Worm (Caenorhabditis elegans) whole organism, young adult: ENCODE results near the gene W04G3.5.

ENCODE experiments used
- B0035.1 ChIP-seq: sonication (generic microtip); optimal IDR thresholded peaks from 2 replicates; lab custom pipeline; 2016; ENCODE audit warnings: missing genetic modification characterization, mild to moderate bottlenecking, missing compliant biosample characterization, missing genotype, missing genetic modification reagents
- F23B12.7 ChIP-seq: sonication (generic microtip); optimal IDR thresholded peaks from 2 replicates; lab custom pipeline; 2017; ENCODE audit warnings: missing genetic modification characterization, mild to moderate bottlenecking, missing compliant biosample characterization, antibody characterized with exemption, moderate library complexity; ENCODE audit not compliant: insufficient read depth
- F37B4.10 ChIP-seq: fragments of 200-800 bp; sonication (Bioruptor generic); IDR thresholded peaks from 2 replicates; pipeline ENCODE4 v1.3.6; 2022; ENCODE audit warnings: missing genetic modification characterization, missing compliant biosample characterization
- F49E8.2 ChIP-seq: sonication (generic microtip); optimal IDR thresholded peaks from 3 replicates; lab custom pipeline; 2017; ENCODE audit warnings: missing genetic modification characterization, mild to moderate bottlenecking, missing compliant biosample characterization, antibody characterized with exemption, moderate library complexity; ENCODE audit not compliant: insufficient read depth
- F57A8.1 ChIP-seq: fragments of 200-800 bp; sonication (Bioruptor generic); optimal IDR thresholded peaks from 2 replicates; lab custom pipeline; 2018; ENCODE audit warnings: mild to moderate bottlenecking, missing genetic modification characterization, moderate library complexity, missing compliant biosample characterization
- K12H6.12 ChIP-seq: fragments of 200-800 bp; sonication (Bioruptor generic); optimal IDR thresholded peaks from 2 replicates; lab custom pipeline; 2018; ENCODE audit warnings: mild to moderate bottlenecking, missing genetic modification characterization, missing compliant biosample characterization
- Y53F4B.3 ChIP-seq: fragments of 200-800 bp; sonication (Bioruptor generic); IDR thresholded peaks from 2 replicates; pipeline ENCODE4 v1.3.6; 2022; ENCODE audit warnings: missing genetic modification reagents, missing genetic modification characterization, missing compliant biosample characterization
- Y79H2A.3 ChIP-seq: fragments of 200-800 bp; sonication (Bioruptor generic); conservative IDR thresholded peaks from 2 replicates; pipeline ENCODE4 v1.3.6; 2022; ENCODE audit warnings: missing genetic modification reagents, missing genetic modification characterization, missing compliant biosample characterization
- ZK185.1 ChIP-seq: sonication (generic microtip); optimal IDR thresholded peaks from 2 replicates; lab custom pipeline; 2016; ENCODE audit warnings: mild to moderate bottlenecking, missing genetic modification characterization, missing compliant biosample characterization; ENCODE audit not compliant: poor library complexity, severe bottlenecking
- aptf-2 ChIP-seq: fragments of 200-800 bp; sonication (Bioruptor generic); conservative IDR thresholded peaks from 2 replicates; pipeline ENCODE4 v1.3.6; 2022; ENCODE audit warnings: missing genetic modification reagents, missing genetic modification characterization, missing compliant biosample characterization
- aptf-3 ChIP-seq: fragments of 200-800 bp; sonication (Bioruptor generic); IDR thresholded peaks from 2 replicates; pipeline ENCODE4 v1.3.6; 2022; ENCODE audit warnings: missing genetic modification characterization, missing compliant biosample characterization
- athp-1 ChIP-seq: sonication (generic microtip); optimal IDR thresholded peaks from 2 replicates; lab custom pipeline; 2017; ENCODE audit warnings: mild to moderate bottlenecking, missing genetic modification characterization, missing compliant biosample characterization
- attf-3 ChIP-seq: fragments of 200-800 bp; sonication (Bioruptor generic); conservative IDR thresholded peaks from 2 replicates; pipeline ENCODE4 v1.3.6; 2022; ENCODE audit warnings: missing genetic modification reagents, missing genetic modification characterization, missing compliant biosample characterization
- bed-1 ChIP-seq: fragments of 200-800 bp; sonication (Bioruptor generic); IDR thresholded peaks from 2 replicates; pipeline ENCODE4 v1.3.6; 2022; ENCODE audit warnings: missing genetic modification reagents, missing genetic modification characterization, missing compliant biosample characterization
- bed-2 ChIP-seq: fragments of 200-800 bp; sonication (Bioruptor generic); IDR thresholded peaks from 2 replicates; pipeline ENCODE4 v1.3.6; 2022; ENCODE audit warnings: missing genetic modification reagents, missing genetic modification characterization, missing compliant biosample characterization
- cebp-2 ChIP-seq: fragments of 200-800 bp; sonication (Bioruptor generic); IDR thresholded peaks from 2 replicates; pipeline ENCODE4 v1.3.6; 2022; ENCODE audit warnings: missing genetic modification characterization, missing compliant biosample characterization
- ceh-91 ChIP-seq: fragments of 200-800 bp; sonication (Bioruptor generic); IDR thresholded peaks from 2 replicates; pipeline ENCODE4 v1.3.6; 2022; ENCODE audit warnings: missing genetic modification reagents, missing genetic modification characterization, missing compliant biosample characterization
- fkh-3 ChIP-seq: sonication (generic microtip); optimal IDR thresholded peaks from 2 replicates; lab custom pipeline; 2016; ENCODE audit warnings: mild to moderate bottlenecking, missing genetic modification characterization, missing compliant biosample characterization
- gei-17 ChIP-seq: fragments of 200-800 bp; sonication (Bioruptor generic); optimal IDR thresholded peaks from 2 replicates; lab custom pipeline; 2018; ENCODE audit warnings: mild to moderate bottlenecking, missing genetic modification characterization, missing compliant biosample characterization
- hlh-26 ChIP-seq: fragments of 200-800 bp; sonication (Bioruptor generic); conservative IDR thresholded peaks from 2 replicates; pipeline ENCODE4 v1.3.6; 2022; ENCODE audit warnings: missing genetic modification reagents, missing genetic modification characterization, missing compliant biosample characterization
- hmg-20 ChIP-seq: fragments of 200-800 bp; sonication (Bioruptor generic); IDR thresholded peaks from 2 replicates; pipeline ENCODE4 v1.3.6; 2022; ENCODE audit warnings: missing genetic modification reagents, missing genetic modification characterization, missing compliant biosample characterization
- hrde-1 ChIP-seq: sonication (generic microtip); optimal IDR thresholded peaks from 2 replicates; lab custom pipeline; 2016; ENCODE audit warnings: missing genetic modification characterization, mild to moderate bottlenecking, missing compliant biosample characterization, moderate library complexity, missing genotype, missing genetic modification reagents, borderline replicate concordance
- let-526 ChIP-seq: fragments of 200-800 bp; sonication (Bioruptor generic); IDR thresholded peaks from 2 replicates; pipeline ENCODE4 v1.3.6; 2022; ENCODE audit warnings: missing genetic modification reagents, missing genetic modification characterization, missing compliant biosample characterization
- lin-26 ChIP-seq: fragments of 200-800 bp; sonication (Bioruptor generic); IDR thresholded peaks from 2 replicates; pipeline ENCODE4 v1.3.6; 2022; ENCODE audit warnings: missing genetic modification reagents, missing genetic modification characterization, missing compliant biosample characterization
- lin-35 ChIP-seq, 3 experiments: fragments of 150-350 bp in 2 of 3; sonication (generic microtip) in 1 of 3; optimal IDR thresholded peaks; 2 replicates each; lab custom pipeline; 2014 to 2018; ENCODE audit warnings: missing biosample characterization in 3 of 3, missing genetic modification characterization in 3 of 3, missing genetic modification reagents in 3 of 3
- lin-40 ChIP-seq: sonication (generic microtip); optimal IDR thresholded peaks from 2 replicates; lab custom pipeline; 2016; ENCODE audit warnings: missing genetic modification characterization, mild to moderate bottlenecking, missing compliant biosample characterization, missing genotype, missing genetic modification reagents
- madf-10 ChIP-seq: sonication (generic microtip); optimal IDR thresholded peaks from 2 replicates; lab custom pipeline; 2016; ENCODE audit warnings: mild to moderate bottlenecking, missing genetic modification characterization, missing compliant biosample characterization
- madf-6 ChIP-seq: fragments of 200-800 bp; sonication (Bioruptor generic); IDR thresholded peaks from 2 replicates; pipeline ENCODE4 v1.3.6; 2022; ENCODE audit warnings: missing genetic modification reagents, missing genetic modification characterization, missing compliant biosample characterization
- madf-8 ChIP-seq: fragments of 200-800 bp; sonication (Bioruptor generic); conservative IDR thresholded peaks from 2 replicates; pipeline ENCODE4 v1.3.6; 2022; ENCODE audit warnings: missing genetic modification reagents, missing genetic modification characterization, missing compliant biosample characterization
- mes-4 ChIP-seq: sonication (generic microtip); optimal IDR thresholded peaks from 2 replicates; lab custom pipeline; 2016; ENCODE audit warnings: missing genotype, missing genetic modification characterization, missing compliant biosample characterization
- nfya-1 ChIP-seq: sonication (generic microtip); optimal IDR thresholded peaks from 2 replicates; lab custom pipeline; 2017; ENCODE audit warnings: antibody characterized with exemption, missing compliant biosample characterization, missing genetic modification characterization, borderline replicate concordance; ENCODE audit not compliant: insufficient read depth
- nhr-27 ChIP-seq: fragments of 200-800 bp; sonication (Bioruptor generic); optimal IDR thresholded peaks from 2 replicates; lab custom pipeline; 2018; ENCODE audit warnings: mild to moderate bottlenecking, missing genetic modification characterization, moderate library complexity, missing compliant biosample characterization
- rec-8 ChIP-seq, 2 experiments: sonication (generic microtip); optimal IDR thresholded peaks; 2 replicates each; lab custom pipeline; 2016; ENCODE audit warnings: mild to moderate bottlenecking in 2 of 2, missing genetic modification characterization in 2 of 2, missing genetic modification reagents in 2 of 2, missing genotype in 2 of 2, missing biosample characterization in 1 of 2, missing compliant biosample characterization in 1 of 2, moderate library complexity in 1 of 2
- repo-1 ChIP-seq: sonication (generic microtip); optimal IDR thresholded peaks from 2 replicates; lab custom pipeline; 2017; ENCODE audit warnings: mild to moderate bottlenecking, missing genetic modification characterization, missing compliant biosample characterization
- rpc-1 ChIP-seq, 2 experiments: fragments of 150-350 bp in 1 of 2; sonication (generic microtip) in 1 of 2; optimal IDR thresholded peaks; 2 replicates each; lab custom pipeline; 2014 to 2018; ENCODE audit warnings: missing biosample characterization in 1 of 2, missing genetic modification characterization in 1 of 2, missing genetic modification reagents in 1 of 2, missing genotype in 1 of 2
- sea-2 ChIP-seq: fragments of 200-800 bp; sonication (Bioruptor generic); IDR thresholded peaks from 2 replicates; pipeline ENCODE4 v1.3.6; 2022; ENCODE audit warnings: missing genetic modification characterization, missing compliant biosample characterization
- somi-1 ChIP-seq: fragments of 200-800 bp; sonication (Bioruptor generic); optimal IDR thresholded peaks from 2 replicates; lab custom pipeline; 2018; ENCODE audit warnings: mild to moderate bottlenecking, missing genetic modification characterization, missing compliant biosample characterization
- sptf-2 ChIP-seq: fragments of 200-800 bp; sonication (Bioruptor generic); optimal IDR thresholded peaks from 2 replicates; lab custom pipeline; 2018; ENCODE audit warnings: mild to moderate bottlenecking, missing genetic modification characterization, missing compliant biosample characterization
- xnd-1 ChIP-seq: sonication (generic microtip); optimal IDR thresholded peaks from 2 replicates; lab custom pipeline; 2016; ENCODE audit warnings: missing genotype, missing genetic modification reagents, missing genetic modification characterization, missing compliant biosample characterization
- zim-3 ChIP-seq: sonication (generic microtip); optimal IDR thresholded peaks from 2 replicates; lab custom pipeline; 2017; ENCODE audit warnings: mild to moderate bottlenecking, missing genetic modification characterization, moderate library complexity, missing compliant biosample characterization
- ztf-3 ChIP-seq: fragments of 200-800 bp; sonication (Bioruptor generic); optimal IDR thresholded peaks from 2 replicates; lab custom pipeline; 2018; ENCODE audit warnings: mild to moderate bottlenecking, missing genetic modification characterization, missing compliant biosample characterization
- ztf-6 ChIP-seq: fragments of 200-800 bp; sonication (Bioruptor generic); IDR thresholded peaks from 2 replicates; pipeline ENCODE4 v1.3.6; 2022; ENCODE audit warnings: missing genetic modification reagents, missing genetic modification characterization, missing compliant biosample characterization

W04G3.5 gene

ce11 chrX:11031047-11031695, 42.3 kb upstream of the W04G3.5 start (continued):
- TF ChIP-seq rpc-1 (optimal IDR thresholded peaks at IDR 0.05; lab: Kevin White, UChicago) (no peak), rpc-1 (tag; optimal IDR thresholded peaks at IDR 0.05; lab: Kevin White, UChicago) (no peak), ztf-3 (no peak), F49E8.2 (tag; lab: Kevin White, UChicago) (no peak), aptf-3 (GFP tag; lab: Robert Waterston, UW) (no peak), F37B4.10 (GFP tag; lab: Robert Waterston, UW) (0 out of 2 replicates have a peak, but pooled peaks have one; percentile 22), bed-1 (GFP tag; lab: Robert Waterston, UW) (no peak), nhr-27 (tag; lab: Kevin White, UChicago) (peak; percentile 22), hlh-26 (GFP tag; lab: Robert Waterston, UW) (no peak), lin-35 (GFP tag; optimal IDR thresholded peaks at IDR 0.05; lab: Kevin White, UChicago) (peak in 1 of 3 experiments; percentile 64), lin-40 (peak; percentile 94), madf-8 (GFP tag; lab: Robert Waterston, UW) (no peak), aptf-2 (GFP tag; lab: Robert Waterston, UW) (no peak), somi-1 (GFP tag; lab: Kevin White, UChicago) (peak; percentile 52), repo-1 (peak; percentile 68), F23B12.7 (no peak), ztf-6 (GFP tag; lab: Robert Waterston, UW) (no peak), zim-3 (tag; lab: Kevin White, UChicago) (no peak), madf-6 (no peak), bed-2 (GFP tag; lab: Robert Waterston, UW) (no peak), let-526 (GFP tag; lab: Robert Waterston, UW) (no peak; the same call in 1 of the 2 replicates), lin-26 (GFP tag; lab: Robert Waterston, UW) (0 out of 2 replicates have a peak, but pooled peaks have one; percentile 45), madf-10 (peak; percentile 62), rec-8 (tag; optimal IDR thresholded peaks at IDR 0.05; lab: Kevin White, UChicago) (peak in 1 of 2 experiments; percentile 52), hrde-1 (no peak), mes-4 (tag; lab: Kevin White, UChicago) (no peak), B0035.1 (tag; lab: Kevin White, UChicago) (peak; percentile 54), sptf-2 (GFP tag; lab: Kevin White, UChicago) (no peak), hmg-20 (GFP tag; lab: Robert Waterston, UW) (peak; percentile 31), F57A8.1 (GFP tag; lab: Kevin White, UChicago) (peak; percentile 9), nfya-1 (tag; lab: Kevin White, UChicago) (no peak), K12H6.12 (tag; lab: Kevin White, UChicago) (peak; percentile 97), athp-1 (tag; lab: Kevin White, UChicago) (peak; percentile 38), ceh-91 (GFP tag; lab: Robert Waterston, UW) (no peak), ZK185.1 (tag; lab: Kevin White, UChicago) (peak; percentile 72), attf-3 (GFP tag; lab: Robert Waterston, UW) (no peak; the same call in 1 of the 2 replicates), fkh-3 (tag; lab: Kevin White, UChicago) (no peak), Y53F4B.3 (GFP tag; lab: Robert Waterston, UW) (no peak), Y79H2A.3 (GFP tag; lab: Robert Waterston, UW) (no peak), xnd-1 (tag; lab: Kevin White, UChicago) (no peak), gei-17 (GFP tag; lab: Kevin White, UChicago) (peak; percentile 74), cebp-2 (no peak), sea-2 (no peak)
